Worm (Caenorhabditis elegans) whole organism, L1 larva: Measurements from ENCODE around the gene F43E2.6.

Source experiments
- C34B4.2 ChIP-seq: sonication (generic microtip); optimal IDR thresholded peaks from 2 replicates; lab custom pipeline; 2017; ENCODE audit warnings: mild to moderate bottlenecking, missing genetic modification characterization, missing compliant biosample characterization
- F16B12.6 ChIP-seq: fragments of 150-350 bp; optimal IDR thresholded peaks from 2 replicates; lab custom pipeline; 2014; ENCODE audit warnings: missing biosample characterization, missing genetic modification characterization
- blmp-1 ChIP-seq: fragments of 150-350 bp; optimal IDR thresholded peaks from 2 replicates; lab custom pipeline; 2014; ENCODE audit warnings: missing biosample characterization, missing genetic modification characterization
- dpl-1 ChIP-seq, 3 experiments: fragments of 150-350 bp in 2 of 3; sonication (generic microtip) in 1 of 3; optimal IDR thresholded peaks; 2 replicates each; lab custom pipeline; 2014 to 2017; ENCODE audit warnings: missing biosample characterization in 3 of 3, missing genetic modification characterization in 3 of 3, missing genetic modification reagents in 3 of 3
- dsc-1 ChIP-seq: sonication (generic microtip); optimal IDR thresholded peaks from 2 replicates; lab custom pipeline; 2016; ENCODE audit warnings: mild to moderate bottlenecking, missing genetic modification characterization, missing compliant biosample characterization
- efl-1 ChIP-seq, 4 experiments: fragments of 150-350 bp; optimal IDR thresholded peaks in 3 of 4; peaks in 1 of 4; 1 replicate in 1 of 4; 2 replicates in 3 of 4; lab custom pipeline; 2014; ENCODE audit warnings: missing biosample characterization in 2 of 4, missing genetic modification characterization in 2 of 4, missing genetic modification reagents in 2 of 4
- efl-3 ChIP-seq: fragments of 200-800 bp; sonication (Bioruptor generic); optimal IDR thresholded peaks from 2 replicates; lab custom pipeline; 2018; ENCODE audit warnings: mild to moderate bottlenecking, missing genetic modification characterization, missing compliant biosample characterization
- egl-13 ChIP-seq: sonication (generic microtip); optimal IDR thresholded peaks from 2 replicates; lab custom pipeline; 2016; ENCODE audit warnings: missing genotype, missing genetic modification reagents, missing genetic modification characterization, missing compliant biosample characterization
- elt-3 ChIP-seq, 6 experiments: fragments of 150-350 bp in 1 of 6; sonication (generic microtip); optimal IDR thresholded peaks; 2 replicates each; lab custom pipeline; 2017 to 2018; ENCODE audit warnings: missing biosample characterization in 6 of 6, missing genetic modification characterization in 6 of 6, inconsistent platforms in 1 of 6
- ets-5 ChIP-seq: fragments of 200-800 bp; sonication (Bioruptor generic); IDR thresholded peaks from 2 replicates; pipeline ENCODE4 v1.3.6; 2022; ENCODE audit warnings: missing genetic modification characterization, missing compliant biosample characterization
- fkh-8 ChIP-seq: sonication (generic microtip); optimal IDR thresholded peaks from 2 replicates; lab custom pipeline; 2016; ENCODE audit warnings: mild to moderate bottlenecking, missing genetic modification characterization, missing compliant biosample characterization
- grh-1 ChIP-seq: fragments of 200-800 bp; sonication (Bioruptor generic); IDR thresholded peaks from 2 replicates; pipeline ENCODE4 v1.3.6; 2022; ENCODE audit warnings: missing genetic modification reagents, missing genetic modification characterization, missing compliant biosample characterization
- jun-1 ChIP-seq: fragments of 150-350 bp; optimal IDR thresholded peaks from 2 replicates; lab custom pipeline; 2014; ENCODE audit warnings: missing biosample characterization, missing genetic modification reagents, missing genetic modification characterization
- lin-13 ChIP-seq: fragments of 150-350 bp; optimal IDR thresholded peaks from 2 replicates; lab custom pipeline; 2014; ENCODE audit warnings: missing biosample characterization, missing genetic modification reagents, missing genetic modification characterization
- lin-14 ChIP-seq: fragments of 200-800 bp; sonication (Bioruptor generic); optimal IDR thresholded peaks from 2 replicates; lab custom pipeline; 2018; ENCODE audit warnings: mild to moderate bottlenecking, missing genetic modification characterization, moderate library complexity, missing compliant biosample characterization
- lin-35 ChIP-seq, 2 experiments: fragments of 150-350 bp; optimal IDR thresholded peaks; 2 replicates each; lab custom pipeline; 2014; ENCODE audit warnings: missing biosample characterization in 2 of 2, missing genetic modification characterization in 2 of 2, missing genetic modification reagents in 2 of 2
- lin-39 ChIP-seq: fragments of 150-350 bp; optimal IDR thresholded peaks from 2 replicates; lab custom pipeline; 2014; ENCODE audit warnings: missing biosample characterization, missing genetic modification reagents, missing genetic modification characterization
- lsy-2 ChIP-seq, 2 experiments: fragments of 150-350 bp; optimal IDR thresholded peaks; 2 replicates each; lab custom pipeline; 2014; ENCODE audit warnings: missing biosample characterization in 2 of 2, missing genetic modification characterization in 2 of 2
- mdl-1 ChIP-seq, 2 experiments: fragments of 150-350 bp; optimal IDR thresholded peaks; 2 replicates each; lab custom pipeline; 2014 to 2017; ENCODE audit warnings: missing biosample characterization in 2 of 2, missing genetic modification characterization in 2 of 2, inconsistent platforms in 1 of 2
- nhr-11 ChIP-seq: fragments of 150-350 bp; optimal IDR thresholded peaks from 2 replicates; lab custom pipeline; 2014; ENCODE audit warnings: missing biosample characterization, missing genetic modification characterization
- nhr-19 ChIP-seq: fragments of 200-800 bp; sonication (Bioruptor generic); conservative IDR thresholded peaks from 2 replicates; pipeline ENCODE4 v1.3.6; 2022; ENCODE audit warnings: missing genetic modification characterization, missing compliant biosample characterization
- nhr-20 ChIP-seq: sonication (generic microtip); optimal IDR thresholded peaks from 2 replicates; lab custom pipeline; 2016; ENCODE audit warnings: mild to moderate bottlenecking, missing genetic modification characterization, missing compliant biosample characterization
- nhr-28 ChIP-seq: fragments of 150-350 bp; optimal IDR thresholded peaks from 2 replicates; lab custom pipeline; 2014; ENCODE audit warnings: missing biosample characterization, missing genetic modification characterization
- nhr-47 ChIP-seq: sonication (generic microtip); optimal IDR thresholded peaks from 2 replicates; lab custom pipeline; 2016; ENCODE audit warnings: mild to moderate bottlenecking, missing genetic modification characterization, moderate library complexity, missing compliant biosample characterization
- nhr-71 ChIP-seq: sonication (generic microtip); optimal IDR thresholded peaks from 2 replicates; lab custom pipeline; 2016; ENCODE audit warnings: mild to moderate bottlenecking, missing genetic modification characterization, moderate library complexity, missing compliant biosample characterization
- nhr-77 ChIP-seq: fragments of 150-350 bp; optimal IDR thresholded peaks from 2 replicates; lab custom pipeline; 2014; ENCODE audit warnings: missing biosample characterization, missing genetic modification characterization
- nhr-85 ChIP-seq: sonication (generic microtip); peaks from one replicate; lab custom pipeline; 2016; ENCODE audit warnings: missing genetic modification characterization, inconsistent platforms, missing compliant biosample characterization
- nhr-90 ChIP-seq: sonication (generic microtip); optimal IDR thresholded peaks from 2 replicates; lab custom pipeline; 2016; ENCODE audit warnings: mild to moderate bottlenecking, missing genetic modification characterization, missing compliant biosample characterization; ENCODE audit not compliant: poor library complexity
- pax-3 ChIP-seq: fragments of 200-800 bp; sonication (Bioruptor generic); optimal IDR thresholded peaks from 2 replicates; lab custom pipeline; 2018; ENCODE audit warnings: mild to moderate bottlenecking, missing genetic modification characterization, moderate library complexity, missing compliant biosample characterization
- skn-1 ChIP-seq: fragments of 150-350 bp; optimal IDR thresholded peaks from 2 replicates; lab custom pipeline; 2014; ENCODE audit warnings: missing biosample characterization, missing genetic modification characterization
- snu-23 ChIP-seq: sonication (generic microtip); optimal IDR thresholded peaks from 2 replicates; lab custom pipeline; 2016; ENCODE audit warnings: missing genetic modification characterization, missing compliant biosample characterization
- sup-37 ChIP-seq: fragments of 200-800 bp; sonication (Bioruptor generic); optimal IDR thresholded peaks from 2 replicates; lab custom pipeline; 2018; ENCODE audit warnings: mild to moderate bottlenecking, missing genetic modification characterization, missing compliant biosample characterization
- tbx-2 ChIP-seq: sonication (generic microtip); optimal IDR thresholded peaks from 2 replicates; lab custom pipeline; 2016; ENCODE audit warnings: missing genetic modification characterization, missing compliant biosample characterization
- tlp-1 ChIP-seq: fragments of 150-350 bp; optimal IDR thresholded peaks from 2 replicates; lab custom pipeline; 2014; ENCODE audit warnings: missing biosample characterization, missing genetic modification characterization
- unc-130 ChIP-seq: fragments of 150-350 bp; optimal IDR thresholded peaks from 2 replicates; lab custom pipeline; 2017; ENCODE audit warnings: missing biosample characterization, missing genetic modification characterization, inconsistent platforms
- unc-98 ChIP-seq: fragments of 200-800 bp; sonication (Bioruptor generic); IDR thresholded peaks from 2 replicates; pipeline ENCODE4 v1.3.6; 2022; ENCODE audit warnings: missing genetic modification characterization, missing compliant biosample characterization
- xbp-1 ChIP-seq: sonication (generic microtip); optimal IDR thresholded peaks from 2 replicates; lab custom pipeline; 2016; ENCODE audit warnings: missing genetic modification characterization, missing compliant biosample characterization

F43E2.6 gene

DNA sequence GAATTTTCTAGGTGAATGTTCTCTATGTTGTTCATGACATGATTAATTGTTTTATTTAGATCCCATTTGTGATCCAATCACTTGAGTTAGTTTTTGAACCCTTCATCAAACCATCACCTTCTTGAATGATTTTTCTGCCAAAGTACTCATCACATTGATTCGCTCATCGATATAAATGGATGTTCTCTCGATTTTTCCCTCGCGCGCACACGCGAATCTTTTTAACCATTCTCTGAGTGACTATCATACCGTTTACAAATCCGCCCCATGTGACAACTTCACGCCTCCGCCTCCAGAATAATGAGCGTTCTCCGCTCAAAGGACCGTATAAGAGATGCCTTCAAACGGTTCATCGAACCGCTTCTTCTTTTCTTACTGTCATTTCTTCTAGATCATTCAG, 25.8 kb downstream of the F43E2.6 start:
- TF ChIP-seq lin-39, result no peak
- peak; percentile 72 for TF ChIP-seq unc-130 (tag; lab: Kevin White, UChicago)
- peak in 1 of 2 experiments; percentile 18 for TF ChIP-seq lsy-2 (tag; optimal IDR thresholded peaks at IDR 0.05; lab: Kevin White, UChicago)
- no peak for TF ChIP-seq pax-3 (tag; lab: Kevin White, UChicago)
- no peak for TF ChIP-seq egl-13 (tag; lab: Kevin White, UChicago)
- peak; percentile 81 for TF ChIP-seq nhr-20 (tag; lab: Kevin White, UChicago)
- peak; percentile 39 for TF ChIP-seq lin-13 (GFP tag; lab: Kevin White, UChicago)
- peak; percentile 63 to 86 (median 76) for TF ChIP-seq elt-3 (tag; optimal IDR thresholded peaks at IDR 0.05; lab: Kevin White, UChicago)
- TF ChIP-seq grh-1, result 0 out of 2 replicates have a peak, but pooled peaks have one; percentile 17
- TF ChIP-seq tlp-1 (tag; lab: Kevin White, UChicago), result no peak
- TF ChIP-seq blmp-1 (tag; lab: Kevin White, UChicago), result peak; percentile 86
- peak; percentile 65 for TF ChIP-seq nhr-90
- TF ChIP-seq nhr-77, result no peak
- peak in 1 of 2 experiments; percentile 63 for TF ChIP-seq lin-35 (GFP tag; optimal IDR thresholded peaks at IDR 0.05; lab: Kevin White, UChicago)
- peak; percentile 92 for TF ChIP-seq nhr-19 (GFP tag; lab: Robert Waterston, UW)
- no peak for TF ChIP-seq nhr-28 (tag; lab: Kevin White, UChicago)
- TF ChIP-seq nhr-85 (tag; lab: Kevin White, UChicago), result peak; percentile 94
- peak in 1 of 2 experiments; percentile 85 for TF ChIP-seq mdl-1 (tag; optimal IDR thresholded peaks at IDR 0.05; lab: Kevin White, UChicago)
- TF ChIP-seq jun-1 (tag; lab: Kevin White, UChicago), result no peak
- peak in 1 of 3 experiments; percentile 13 for TF ChIP-seq dpl-1 (GFP tag; optimal IDR thresholded peaks at IDR 0.05; lab: Kevin White, UChicago)
- no peak for TF ChIP-seq F16B12.6 (tag; lab: Kevin White, UChicago)
- peak; percentile 62 for TF ChIP-seq snu-23 (GFP tag; lab: Kevin White, UChicago)
- TF ChIP-seq nhr-71 (tag; lab: Kevin White, UChicago), result peak; percentile 71
- peak; percentile 50 for TF ChIP-seq lin-14
- TF ChIP-seq tbx-2 (tag; lab: Kevin White, UChicago), result peak; percentile 65

DNA sequence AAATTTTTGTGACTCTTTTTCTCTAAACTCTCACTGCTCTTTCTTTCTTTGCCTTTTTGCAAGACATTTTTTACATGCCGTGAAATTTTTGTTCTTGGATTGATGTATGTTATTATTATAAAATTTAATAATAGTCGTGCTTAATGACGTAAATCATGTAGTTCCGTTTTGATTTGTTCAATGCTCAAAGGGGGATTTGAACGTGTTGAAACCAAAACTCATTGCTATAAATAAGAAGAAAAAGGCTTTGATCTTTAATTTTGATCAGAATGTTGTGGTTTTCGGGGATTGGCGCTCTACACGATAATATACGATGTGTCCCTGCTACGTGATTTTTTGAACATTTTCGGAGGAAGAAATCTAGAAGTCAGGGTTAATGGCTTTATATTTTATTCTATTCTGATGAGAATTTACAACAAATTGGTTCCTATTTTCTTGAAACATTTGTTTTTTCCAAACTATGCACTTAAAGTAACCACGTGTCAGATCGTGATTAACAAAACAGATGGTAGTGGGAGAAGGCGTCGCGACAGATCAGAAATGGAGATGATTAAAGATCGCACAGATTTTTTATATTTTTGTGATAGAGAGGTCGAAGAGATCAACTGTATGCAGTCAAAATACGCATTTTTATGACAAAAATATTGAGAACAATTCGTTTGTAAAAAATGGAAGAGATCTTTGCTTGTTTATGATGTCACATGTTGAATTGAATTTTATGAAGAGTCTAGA, 26.9 kb downstream of the F43E2.6 start:
- TF ChIP-seq dsc-1 (tag; lab: Kevin White, UChicago), result peak; percentile 24
- no peak for TF ChIP-seq xbp-1
- TF ChIP-seq efl-1 (optimal IDR thresholded peaks at IDR 0.05; lab: Kevin White, UChicago), result no peak
- TF ChIP-seq efl-1 (GFP tag; optimal IDR thresholded peaks at IDR 0.05 in 1 of 2; lab: Kevin White, UChicago), result peak in 1 of 2 experiments; percentile 87
- no peak for TF ChIP-seq unc-98 (GFP tag; lab: Robert Waterston, UW)
- peak; percentile 19 for TF ChIP-seq nhr-47 (tag; lab: Kevin White, UChicago)
- TF ChIP-seq elt-3 (tag; optimal IDR thresholded peaks at IDR 0.05; lab: Kevin White, UChicago), result peak in 1 of 6 experiments; percentile 55
- TF ChIP-seq sup-37 (GFP tag; lab: Kevin White, UChicago), result no peak
- TF ChIP-seq nhr-71 (tag; lab: Kevin White, UChicago), result peak; percentile 19
- peak; percentile 57 for TF ChIP-seq fkh-8 (tag; lab: Kevin White, UChicago)
- no peak for TF ChIP-seq C34B4.2 (tag; lab: Kevin White, UChicago)
- peak; percentile 90 for TF ChIP-seq nhr-85 (tag; lab: Kevin White, UChicago)
- TF ChIP-seq efl-3 (GFP tag; lab: Kevin White, UChicago), result no peak
- no peak for TF ChIP-seq F16B12.6 (tag; lab: Kevin White, UChicago)
- peak; percentile 41 for TF ChIP-seq nhr-20 (tag; lab: Kevin White, UChicago)
- peak in 1 of 2 experiments; percentile 16 for TF ChIP-seq mdl-1 (tag; optimal IDR thresholded peaks at IDR 0.05; lab: Kevin White, UChicago)
- no peak for TF ChIP-seq unc-130 (tag; lab: Kevin White, UChicago)
- peak; percentile 60 for TF ChIP-seq blmp-1 (tag; lab: Kevin White, UChicago)
- TF ChIP-seq lsy-2 (tag; optimal IDR thresholded peaks at IDR 0.05; lab: Kevin White, UChicago), result no peak
- TF ChIP-seq nhr-11 (tag; lab: Kevin White, UChicago), result no peak
- no peak for TF ChIP-seq ets-5
- TF ChIP-seq skn-1 (tag; lab: Kevin White, UChicago), result no peak
- TF ChIP-seq nhr-19 (GFP tag; lab: Robert Waterston, UW), result peak; percentile 19; the same call in 1 of the 2 replicates
